Worm (Caenorhabditis elegans) whole organism, L4/young adult: ENCODE data around the gene Y110A2AL.9.

Experiments
- dao-5 ChIP-seq: sonication (generic microtip); optimal IDR thresholded peaks from 2 replicates; lab custom pipeline; 2016; ENCODE audit warnings: missing genotype, missing genetic modification characterization, moderate library complexity, missing compliant biosample characterization
- him-1 ChIP-seq: sonication (generic microtip); optimal IDR thresholded peaks from 2 replicates; lab custom pipeline; 2016; ENCODE audit warnings: missing genotype, missing genetic modification reagents, missing genetic modification characterization, missing compliant biosample characterization

DNA sequence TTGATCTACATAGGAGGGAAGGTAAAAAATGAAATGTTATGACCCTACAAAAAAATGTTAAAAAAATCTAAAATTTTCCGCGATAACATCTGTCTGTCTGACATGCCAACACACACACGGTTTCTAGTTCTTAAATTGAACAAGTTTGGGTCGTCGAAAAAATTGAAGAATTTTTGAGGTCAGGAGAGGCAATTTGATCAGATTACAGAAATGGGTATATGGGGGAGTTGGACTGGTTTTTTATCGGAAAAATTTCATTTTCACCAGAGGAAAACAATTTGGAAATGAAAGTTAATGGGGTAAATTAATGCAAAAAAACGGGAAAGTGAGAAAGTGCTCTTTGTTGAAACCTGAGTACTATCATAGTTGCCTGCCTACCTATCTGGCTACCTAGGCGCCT is 12.7 kb downstream of the Y110A2AL.9 start:
- TF ChIP-seq him-1: no peak
- TF ChIP-seq dao-5 (tag; lab: Kevin White, UChicago): no peak
